Worm (Caenorhabditis elegans) whole organism, dauer: Measurements from ENCODE around the gene mab-3.

Experiments used
- unc-62 ChIP-seq: sonication (generic microtip); optimal IDR thresholded peaks from 2 replicates; lab custom pipeline; 2017; ENCODE audit warnings: missing biosample characterization, missing genetic modification reagents, missing genetic modification characterization

Gene mab-3

ce11 chrII:9724464-9724863 is 7.5 kb upstream of the mab-3 start, which contains the start of gene cutl-2:
cutl-2 (minus strand) TSS chrII:9724673.
- no peak for TF ChIP-seq unc-62

ce11 chrII:9725056-9725455 is 6.9 kb upstream of the mab-3 start:
- no peak for TF ChIP-seq unc-62

DNA sequence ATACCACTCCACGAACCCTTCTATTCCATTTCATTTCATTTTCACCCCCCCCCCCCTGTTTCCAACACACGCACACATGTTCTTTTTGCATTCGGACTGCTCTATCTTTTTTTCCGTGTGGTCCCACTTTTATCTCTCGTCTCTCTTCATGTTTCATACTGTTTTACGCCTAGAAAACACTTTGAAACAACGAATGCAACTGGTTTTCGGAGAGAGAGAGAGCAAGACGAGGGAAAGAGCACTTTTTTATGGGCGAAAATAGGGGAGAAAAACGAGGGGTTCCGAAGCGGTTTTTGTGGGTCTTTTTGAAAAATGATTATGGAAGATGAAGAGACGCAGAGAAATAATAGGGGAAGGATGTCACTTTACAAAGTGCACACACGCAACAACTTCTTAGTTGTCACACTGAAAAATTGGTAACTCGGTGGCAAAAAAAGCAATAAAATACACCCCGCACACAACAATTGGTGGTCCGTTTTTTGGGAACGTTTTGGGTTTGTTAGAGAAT is 4.7 kb upstream of the mab-3 start:
- TF ChIP-seq unc-62: no peak

DNA sequence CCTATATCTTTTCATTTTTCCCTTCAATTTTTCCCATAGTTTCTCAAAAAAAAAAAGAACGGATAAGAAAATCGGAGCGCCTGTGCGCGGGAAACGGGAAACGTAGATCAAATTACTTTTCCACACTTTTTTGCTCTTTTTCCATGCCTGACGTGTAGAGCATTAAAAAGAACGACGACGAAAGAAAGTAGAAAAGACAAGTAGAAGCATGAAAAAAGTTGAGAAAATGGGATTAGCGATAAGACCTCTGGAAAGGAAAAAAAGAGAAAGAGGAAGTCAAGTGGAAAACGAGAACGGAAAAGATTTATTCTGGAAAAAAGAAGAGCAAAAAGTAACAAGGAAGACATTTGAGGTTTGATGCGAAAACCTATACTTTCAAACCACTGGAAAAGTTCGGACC is 3.4 kb upstream of the mab-3 start:
- TF ChIP-seq unc-62: no peak

DNA sequence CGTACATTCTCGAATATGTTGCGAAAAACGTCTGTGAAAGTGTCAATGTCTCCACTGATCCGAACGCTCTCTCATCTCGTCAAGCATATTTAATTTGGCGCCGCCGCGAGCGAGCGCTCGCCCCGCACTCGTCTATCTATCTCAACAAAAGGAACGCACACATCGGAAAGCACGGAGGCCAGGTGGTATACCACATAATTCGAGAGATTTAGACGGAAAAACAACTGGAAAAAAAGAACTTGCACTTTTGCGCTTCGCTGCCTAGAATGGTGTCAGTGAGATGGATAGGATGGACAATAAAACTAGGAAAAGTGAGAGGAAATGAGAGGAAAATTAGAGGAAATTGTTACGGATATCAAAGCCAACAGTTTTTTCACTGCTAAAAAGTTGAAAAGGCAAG is 2.7 kb upstream of the mab-3 start:
- TF ChIP-seq unc-62: no peak

DNA sequence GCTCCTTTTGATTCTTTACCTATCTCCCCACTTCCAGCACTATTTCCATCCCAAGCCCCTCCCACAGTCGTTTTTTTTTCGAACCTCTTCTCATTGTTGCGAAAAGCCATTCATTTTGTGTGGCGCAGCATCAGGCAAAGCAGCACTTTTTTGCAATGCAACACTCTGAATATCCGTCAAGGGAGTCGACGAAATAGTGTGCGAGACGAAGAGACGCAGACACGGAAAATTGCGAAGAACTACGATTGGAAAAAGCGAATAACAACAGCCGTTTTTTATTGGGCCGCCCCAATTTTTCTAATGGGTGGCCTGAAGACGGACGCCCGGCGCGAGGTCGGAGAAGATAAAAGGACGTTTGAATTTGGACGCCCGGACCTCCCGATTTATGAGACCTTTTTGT is 2.1 kb upstream of the mab-3 start:
- TF ChIP-seq unc-62: no peak

- no peak for TF ChIP-seq unc-62
These were observed 3.8 kb downstream of the mab-3 start for ce11 chrII:9735785-9736184.

DNA sequence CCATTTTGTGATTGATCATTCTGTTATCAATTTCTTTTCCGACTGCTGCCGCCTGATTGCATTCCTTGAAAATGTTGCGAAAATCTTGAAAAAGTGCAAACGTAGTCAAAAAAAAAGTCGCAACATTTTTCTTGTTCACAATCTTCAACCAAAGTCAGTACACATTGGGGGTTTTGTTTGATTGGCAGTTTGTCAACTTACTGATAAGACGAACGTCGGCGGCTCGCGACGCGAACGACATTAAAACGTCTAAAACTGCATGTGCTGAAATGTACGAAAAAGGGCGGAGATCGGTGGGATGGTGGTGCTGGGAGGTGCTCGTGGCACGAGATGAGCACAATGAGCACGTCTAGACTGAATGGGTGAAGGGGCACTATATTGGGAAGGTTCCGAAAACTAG is 6.9 kb downstream of the mab-3 start:
- no peak for TF ChIP-seq unc-62

ce11 chrII:9740552-9740951 is 8.6 kb downstream of the mab-3 start:
- TF ChIP-seq unc-62: no peak

- TF ChIP-seq unc-62: no peak
These were observed 9.5 kb downstream of the mab-3 start for ce11 chrII:9741400-9741799.

- no peak for TF ChIP-seq unc-62
These were observed 10.8 kb downstream of the mab-3 start, which contains the start of gene pno-1 for ce11 chrII:9742784-9743183. pno-1 (minus strand) TSS chrII:9742884.

- TF ChIP-seq unc-62: no peak
These were observed 14.1 kb downstream of the mab-3 start, which contains the start of the genes Y53C12B.1 and nos-3 for ce11 chrII:9746069-9746468. Y53C12B.1 (minus strand) TSS chrII:9746078. nos-3 (plus strand) TSS chrII:9746316.

DNA sequence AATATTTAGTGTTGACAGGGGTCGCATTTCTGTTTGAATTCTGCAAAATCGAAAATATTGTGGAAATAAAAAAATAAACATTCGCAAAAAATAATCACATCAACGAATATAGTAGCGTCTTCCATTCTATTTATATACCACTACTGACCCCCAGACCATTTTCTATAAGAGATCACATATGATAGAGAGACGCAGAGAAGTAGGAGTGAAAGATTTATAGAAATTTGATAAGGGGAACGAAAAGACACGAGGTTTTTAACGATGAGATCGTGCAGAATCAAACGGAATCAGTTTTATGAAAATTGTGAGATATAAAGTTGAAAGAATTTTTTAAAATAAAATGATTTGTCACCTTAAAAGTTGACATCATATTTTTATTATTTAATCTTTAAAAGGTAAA is 20.3 kb downstream of the mab-3 start:
- TF ChIP-seq unc-62: no peak

DNA sequence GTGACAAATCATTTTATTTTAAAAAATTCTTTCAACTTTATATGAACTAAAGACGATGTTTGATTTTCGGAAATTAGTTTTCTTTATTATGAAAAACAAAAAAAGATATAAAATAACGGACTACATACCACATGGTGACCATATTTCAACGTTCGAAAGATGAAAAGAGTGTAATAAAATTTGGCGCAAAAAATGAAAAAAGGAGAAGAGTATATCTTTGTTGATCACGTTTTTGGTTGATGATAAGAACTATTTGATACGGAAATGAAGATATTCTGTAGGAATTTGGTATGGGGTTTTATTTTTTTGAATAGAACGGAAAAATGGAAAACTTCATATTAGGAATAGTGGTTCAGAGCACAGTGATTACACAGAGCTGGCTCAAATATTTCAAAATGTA is 21.1 kb downstream of the mab-3 start, which contains the start of gene Y53C12B.7:
TSS of gene Y53C12B.7 (minus strand) at position 163 of the 400 bp plus-strand sequence.
- no peak for TF ChIP-seq unc-62

ce11 chrII:9753730-9754129 is 21.8 kb downstream of the mab-3 start, which contains the start of gene ZK1321.1:
ZK1321.1 (plus strand) TSS chrII:9754030.
- no peak for TF ChIP-seq unc-62

DNA sequence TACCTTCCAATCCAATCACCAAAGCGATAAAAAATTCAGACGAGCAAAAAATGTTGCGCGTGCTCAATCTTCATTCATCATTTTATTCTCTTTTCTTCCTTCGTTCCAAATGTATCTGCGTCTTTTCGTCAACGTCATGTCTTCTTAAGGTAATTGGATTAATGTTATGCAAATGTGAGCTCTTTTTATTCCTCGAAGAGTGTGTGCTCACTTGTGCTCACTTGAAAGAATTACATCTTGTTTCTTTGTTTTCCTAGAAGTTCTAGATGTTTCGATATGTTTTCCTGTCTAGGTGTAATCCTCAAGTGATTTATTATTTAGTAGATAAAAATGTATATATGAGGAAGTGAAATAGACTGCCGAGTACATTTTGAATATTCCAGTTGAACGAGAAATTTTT is 23.5 kb downstream of the mab-3 start:
- TF ChIP-seq unc-62: no peak

DNA sequence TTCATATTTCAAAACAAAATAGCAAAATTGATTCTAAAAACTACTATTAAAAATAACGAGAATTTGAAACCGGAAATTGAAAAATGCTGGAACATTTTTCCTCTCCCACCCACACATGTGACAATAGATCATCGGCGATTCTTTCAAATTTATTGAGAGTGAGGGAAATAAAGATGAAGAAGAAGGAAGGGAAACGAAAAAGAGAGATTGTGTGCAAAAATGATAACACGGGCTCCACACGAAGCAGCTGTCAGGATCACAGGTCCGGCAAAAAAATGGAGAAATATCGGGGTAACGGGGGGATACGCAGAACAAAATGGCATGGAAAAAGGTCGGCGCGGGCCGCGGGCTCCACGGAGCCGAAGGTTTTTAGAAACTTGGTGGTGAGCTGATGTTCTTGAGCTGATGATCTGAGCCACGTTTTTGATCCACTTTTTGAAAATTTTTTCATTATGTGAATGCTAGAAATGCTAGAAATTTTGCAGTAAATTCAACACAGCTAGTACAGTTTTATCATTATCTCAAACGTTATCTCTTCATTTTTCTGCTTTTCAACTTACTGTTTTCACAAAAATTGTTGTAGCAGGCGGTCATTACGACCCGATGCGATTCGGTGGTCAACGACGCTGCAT is 25.8 kb downstream of the mab-3 start, which contains the start of gene shk-1:
TSS of gene shk-1 (plus strand) at position 582 of the 632 bp plus-strand sequence.
- TF ChIP-seq unc-62: no peak

DNA sequence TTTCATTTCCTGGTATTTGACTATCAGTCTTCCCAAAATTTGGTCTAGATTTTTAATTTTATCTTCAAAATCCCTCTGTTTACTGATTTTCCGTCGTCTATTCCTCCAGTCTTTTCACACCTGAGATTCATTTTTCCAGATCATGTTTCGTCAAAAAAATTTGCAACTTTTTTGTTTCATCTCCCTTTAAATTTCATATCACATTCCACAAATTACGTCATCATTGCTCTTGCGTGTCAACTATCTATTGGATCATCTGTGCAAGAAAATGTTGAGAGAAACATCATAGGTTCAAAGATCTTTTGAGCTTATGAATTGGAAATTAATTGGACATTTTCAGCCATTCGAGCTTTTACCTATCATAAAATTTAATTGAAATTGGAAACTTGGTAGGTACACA is 27.4 kb downstream of the mab-3 start:
- no peak for TF ChIP-seq unc-62
